Fruit fly (Drosophila melanogaster): Measurements from ENCODE around the gene sip2.

Gene sip2

dm6 chr2L:6918517-6919202, 45.2 kb downstream of the sip2 start, which contains the start of gene nop5 (continued):
- no peak for TF ChIP-seq z (GFP tag; IDR thresholded peaks at IDR 0.05)
- TF ChIP-seq B-H2 (GFP tag; optimal IDR thresholded peaks at IDR 0.05), result peak; percentile 72
- TF ChIP-seq dan (GFP tag; IDR thresholded peaks at IDR 0.05), result no peak
- TF ChIP-seq ATbp (GFP tag; optimal IDR thresholded peaks at IDR 0.05), result no peak
- TF ChIP-seq CG15269 (tag; optimal IDR thresholded peaks at IDR 0.05), result no peak
- TF ChIP-seq CG6765 (GFP tag; optimal IDR thresholded peaks at IDR 0.05), result peak; percentile 79
- TF ChIP-seq sqz (GFP tag; optimal IDR thresholded peaks at IDR 0.05), result no peak
- peak; percentile 99 for TF ChIP-seq CG17186 (GFP tag; optimal IDR thresholded peaks at IDR 0.05)
- peak; percentile 38 for TF ChIP-seq Six4 (GFP tag; optimal IDR thresholded peaks at IDR 0.05)
- TF ChIP-seq gce (GFP tag; IDR thresholded peaks at IDR 0.05), result no peak
- TF ChIP-seq ap (GFP tag; IDR thresholded peaks at IDR 0.05), result no peak
- TF ChIP-seq lov (optimal IDR thresholded peaks at IDR 0.05), result no peak
- TF ChIP-seq lov (GFP tag; IDR thresholded peaks at IDR 0.05), result no peak
- TF ChIP-seq tna (GFP tag; IDR thresholded peaks at IDR 0.05; ENCODE audit: partially characterized antibody), result no peak
- peak; percentile 63 for TF ChIP-seq Nf-YB (GFP tag; optimal IDR thresholded peaks at IDR 0.05)
- TF ChIP-seq cas (GFP tag; IDR thresholded peaks at IDR 0.05), result no peak
- no peak for TF ChIP-seq Vsx1 (GFP tag; optimal IDR thresholded peaks at IDR 0.05)
- peak; percentile 46; the same call in 1 of the 2 replicates for TF ChIP-seq CG9932 (GFP tag; IDR thresholded peaks at IDR 0.05)

- 0 out of 3 replicates have a peak, but pooled peaks have one; percentile 12 for TF ChIP-seq zfh1 (GFP tag; IDR thresholded peaks at IDR 0.05)
- no peak for TF ChIP-seq Ssrp (tag; optimal IDR thresholded peaks at IDR 0.05)
Measured at dm6 chr2L:6916345-6916744, 47.5 kb downstream of the sip2 start, which contains the start of gene CG32829. CG32829 (minus strand) TSS chr2L:6916445.

- no peak for TF ChIP-seq fd96Cb (tag; optimal IDR thresholded peaks at IDR 0.05)
- TF ChIP-seq ewg (GFP tag; optimal IDR thresholded peaks at IDR 0.05), result peak; percentile 25
- no peak for TF ChIP-seq CG12942 (GFP tag; optimal IDR thresholded peaks at IDR 0.05)
- no peak for TF ChIP-seq CG10366 (GFP tag; IDR thresholded peaks at IDR 0.05)
- TF ChIP-seq zen (tag; optimal IDR thresholded peaks at IDR 0.05), result no peak
- TF ChIP-seq CTCF (GFP tag; optimal IDR thresholded peaks at IDR 0.05), result no peak
- no peak for TF ChIP-seq CG10431 (GFP tag; optimal IDR thresholded peaks at IDR 0.05)
- no peak for TF ChIP-seq CG9727 (GFP tag; optimal IDR thresholded peaks at IDR 0.05)
- TF ChIP-seq dpn (GFP tag; optimal IDR thresholded peaks at IDR 0.05), result no peak
- no peak for TF ChIP-seq Bteb2 (GFP tag; optimal IDR thresholded peaks at IDR 0.05)
- no peak for TF ChIP-seq peb (GFP tag; IDR thresholded peaks at IDR 0.05)
- peak; percentile 63; the same call in 1 of the 4 replicates for TF ChIP-seq chinmo (GFP tag; IDR thresholded peaks at IDR 0.05; ENCODE audit: partially characterized antibody)
- TF ChIP-seq CG4282 (GFP tag; optimal IDR thresholded peaks at IDR 0.05), result no peak
- TF ChIP-seq CG17359 (tag; optimal IDR thresholded peaks at IDR 0.05), result no peak
- no peak for TF ChIP-seq Dad (GFP tag; optimal IDR thresholded peaks at IDR 0.05)
- TF ChIP-seq Mes4 (GFP tag; optimal IDR thresholded peaks at IDR 0.05), result no peak
- peak; percentile 95 for TF ChIP-seq sd (tag; optimal IDR thresholded peaks at IDR 0.05)
- no peak for TF ChIP-seq tup (GFP tag; optimal IDR thresholded peaks at IDR 0.05)
- TF ChIP-seq CG15269 (tag; optimal IDR thresholded peaks at IDR 0.05), result no peak
- TF ChIP-seq dmrt11E (tag; optimal IDR thresholded peaks at IDR 0.05), result no peak
- peak; percentile 60 for TF ChIP-seq CG10267 (tag; optimal IDR thresholded peaks at IDR 0.05)
- 0 out of 3 replicates have a peak, but pooled peaks have one; percentile 23 for TF ChIP-seq Opbp (GFP tag; IDR thresholded peaks at IDR 0.05; ENCODE audit: partially characterized antibody)
- no peak for TF ChIP-seq Hr3 (GFP tag; optimal IDR thresholded peaks at IDR 0.05)
- TF ChIP-seq Mrtf (GFP tag; IDR thresholded peaks at IDR 0.05), result no peak
- no peak for TF ChIP-seq CG12071 (GFP tag; optimal IDR thresholded peaks at IDR 0.05)
- TF ChIP-seq bsh (GFP tag; optimal IDR thresholded peaks at IDR 0.05), result no peak
- TF ChIP-seq Asciz (GFP tag; optimal IDR thresholded peaks at IDR 0.05), result no peak
- no peak for TF ChIP-seq ttk (GFP tag; IDR thresholded peaks at IDR 0.05)
- TF ChIP-seq CG8924 (tag; optimal IDR thresholded peaks at IDR 0.05), result no peak
Measured at dm6 chr2L:6913964-6914363, 49.9 kb downstream of the sip2 start, which contains the start of gene Wee1. Wee1 (minus strand) TSS chr2L:6914138.

All from whole organism, embryonic.